Worm (Caenorhabditis elegans) whole organism, L4 larva: Measurements from ENCODE around the gene mrt-2.
A peak's percentile ranks its signal among the peaks of the same experiment; 100 is the strongest.

Source experiments
- F37D6.2 ChIP-seq: sonication (generic microtip); optimal IDR thresholded peaks from 2 replicates; lab custom pipeline; 2016; ENCODE audit warnings: mild to moderate bottlenecking, missing genetic modification characterization, missing compliant biosample characterization
- T26A8.4 ChIP-seq: fragments of 200-800 bp; sonication (Bioruptor generic); IDR thresholded peaks from 2 replicates; pipeline ENCODE4 v1.3.6; 2022; ENCODE audit warnings: missing genetic modification characterization, missing compliant biosample characterization
- ZK337.2 ChIP-seq: fragments of 200-800 bp; sonication (Bioruptor generic); IDR thresholded peaks from 2 replicates; pipeline ENCODE4 v1.3.6; 2022; ENCODE audit warnings: missing genetic modification reagents, missing genetic modification characterization, missing compliant biosample characterization
- arid-1 ChIP-seq: fragments of 200-800 bp; sonication (Bioruptor generic); conservative IDR thresholded peaks from 2 replicates; pipeline ENCODE4 v1.3.6; 2022; ENCODE audit warnings: missing genetic modification reagents, missing genetic modification characterization, missing compliant biosample characterization
- attf-4 ChIP-seq: sonication (generic microtip); optimal IDR thresholded peaks from 3 replicates; lab custom pipeline; 2017; ENCODE audit warnings: missing biosample characterization, missing genetic modification characterization
- ceh-20 ChIP-seq: fragments of 200-800 bp; sonication (Bioruptor generic); IDR thresholded peaks from 2 replicates; pipeline ENCODE4 v1.3.6; 2022; ENCODE audit warnings: missing genetic modification reagents, missing genetic modification characterization, missing compliant biosample characterization
- ceh-44 ChIP-seq: fragments of 200-800 bp; sonication (Bioruptor generic); IDR thresholded peaks from 2 replicates; pipeline ENCODE4 v1.3.6; 2022; ENCODE audit warnings: missing genetic modification reagents, missing genetic modification characterization, missing compliant biosample characterization
- daf-12 ChIP-seq: fragments of 150-350 bp; optimal IDR thresholded peaks from 2 replicates; lab custom pipeline; 2014; ENCODE audit warnings: missing biosample characterization, missing genetic modification reagents, missing genetic modification characterization
- daf-16 ChIP-seq, 3 experiments: sonication (generic microtip); optimal IDR thresholded peaks; 2 replicates each; lab custom pipeline; 2016 to 2017; ENCODE audit warnings: missing genetic modification characterization in 3 of 3, missing genetic modification reagents in 3 of 3, mild to moderate bottlenecking in 2 of 3, missing compliant biosample characterization in 2 of 3, missing biosample characterization in 1 of 3, moderate library complexity in 1 of 3
- dmd-6 ChIP-seq: fragments of 200-800 bp; sonication (Bioruptor generic); IDR thresholded peaks from 2 replicates; pipeline ENCODE4 v1.3.6; 2022; ENCODE audit warnings: missing genetic modification reagents, missing genetic modification characterization, missing compliant biosample characterization
- dmd-9 ChIP-seq: fragments of 200-800 bp; sonication (Bioruptor generic); IDR thresholded peaks from 2 replicates; pipeline ENCODE4 v1.3.6; 2022; ENCODE audit warnings: missing genetic modification reagents, missing genetic modification characterization, missing compliant biosample characterization
- dpl-1 ChIP-seq: fragments of 150-350 bp; optimal IDR thresholded peaks from 2 replicates; lab custom pipeline; 2014; ENCODE audit warnings: missing biosample characterization, missing genetic modification reagents, missing genetic modification characterization
- duxl-1 ChIP-seq: sonication (generic microtip); optimal IDR thresholded peaks from 2 replicates; lab custom pipeline; 2016; ENCODE audit warnings: mild to moderate bottlenecking, missing genetic modification characterization, moderate library complexity, missing compliant biosample characterization; ENCODE audit not compliant: poor library complexity
- dve-1 ChIP-seq: sonication (generic microtip); optimal IDR thresholded peaks from 2 replicates; lab custom pipeline; 2017; ENCODE audit warnings: antibody characterized with exemption, mild to moderate bottlenecking, missing genetic modification characterization, missing compliant biosample characterization; ENCODE audit not compliant: insufficient read depth
- hif-1 ChIP-seq, 2 experiments: sonication (generic microtip); optimal IDR thresholded peaks; 2 replicates each; lab custom pipeline; 2016 to 2017; ENCODE audit warnings: missing compliant biosample characterization in 2 of 2, missing genetic modification characterization in 2 of 2, missing genetic modification reagents in 2 of 2, missing genotype in 2 of 2, mild to moderate bottlenecking in 1 of 2
- hlh-30 ChIP-seq: sonication (generic microtip); optimal IDR thresholded peaks from 2 replicates; lab custom pipeline; 2017; ENCODE audit warnings: antibody characterized with exemption, mild to moderate bottlenecking, missing genetic modification characterization, missing compliant biosample characterization; ENCODE audit not compliant: insufficient read depth
- lin-1 ChIP-seq: fragments of 200-800 bp; sonication (Bioruptor generic); IDR thresholded peaks from 2 replicates; pipeline ENCODE4 v1.3.6; 2022; ENCODE audit warnings: missing genetic modification reagents, missing genetic modification characterization, missing compliant biosample characterization
- lin-13 ChIP-seq: fragments of 150-350 bp; optimal IDR thresholded peaks from 2 replicates; lab custom pipeline; 2014; ENCODE audit warnings: missing biosample characterization, missing genetic modification reagents, missing genetic modification characterization
- lin-15B ChIP-seq: fragments of 150-350 bp; sonication (generic microtip); optimal IDR thresholded peaks from 3 replicates; lab custom pipeline; 2014; ENCODE audit warnings: missing biosample characterization, missing genetic modification characterization
- lin-29 ChIP-seq: fragments of 200-800 bp; sonication (Bioruptor generic); IDR thresholded peaks from 2 replicates; pipeline ENCODE4 v1.3.6; 2022; ENCODE audit warnings: missing genetic modification reagents, missing genetic modification characterization, missing compliant biosample characterization
- lin-38 ChIP-seq: fragments of 200-800 bp; sonication (Bioruptor generic); IDR thresholded peaks from 2 replicates; pipeline ENCODE4 v1.3.6; 2022; ENCODE audit warnings: missing genetic modification reagents, missing genetic modification characterization, missing compliant biosample characterization
- lsy-2 ChIP-seq, 2 experiments: fragments of 150-350 bp in 1 of 2; sonication (generic microtip) in 1 of 2; optimal IDR thresholded peaks; 2 replicates each; lab custom pipeline; 2014 to 2017; ENCODE audit warnings: missing biosample characterization in 2 of 2, missing genetic modification characterization in 2 of 2
- mep-1 ChIP-seq: fragments of 150-350 bp; sonication (generic microtip); optimal IDR thresholded peaks from 3 replicates; lab custom pipeline; 2014; ENCODE audit warnings: missing biosample characterization, missing genetic modification characterization
- mes-2 ChIP-seq: sonication (generic microtip); optimal IDR thresholded peaks from 2 replicates; lab custom pipeline; 2016; ENCODE audit warnings: missing genotype, mild to moderate bottlenecking, missing genetic modification characterization, missing compliant biosample characterization; ENCODE audit not compliant: poor library complexity, severe bottlenecking
- nhr-10 ChIP-seq: fragments of 150-350 bp; optimal IDR thresholded peaks from 2 replicates; lab custom pipeline; 2014; ENCODE audit warnings: missing biosample characterization, missing genetic modification characterization
- nhr-102 ChIP-seq: sonication (generic microtip); optimal IDR thresholded peaks from 2 replicates; lab custom pipeline; 2016; ENCODE audit warnings: mild to moderate bottlenecking, missing genetic modification characterization, moderate library complexity, missing compliant biosample characterization
- nhr-25 ChIP-seq: sonication (generic microtip); optimal IDR thresholded peaks from 2 replicates; lab custom pipeline; 2017; ENCODE audit warnings: missing genetic modification characterization, mild to moderate bottlenecking, missing compliant biosample characterization, antibody characterized with exemption, moderate library complexity, borderline replicate concordance; ENCODE audit not compliant: insufficient read depth
- nhr-28 ChIP-seq: fragments of 150-350 bp; optimal IDR thresholded peaks from 2 replicates; lab custom pipeline; 2014; ENCODE audit warnings: missing biosample characterization, missing genetic modification characterization
- nhr-48 ChIP-seq: sonication (generic microtip); optimal IDR thresholded peaks from 2 replicates; lab custom pipeline; 2016; ENCODE audit warnings: mild to moderate bottlenecking, missing genetic modification characterization, missing compliant biosample characterization
- nhr-6 ChIP-seq: fragments of 150-350 bp; optimal IDR thresholded peaks from 2 replicates; lab custom pipeline; 2014; ENCODE audit warnings: missing biosample characterization, missing genetic modification characterization
- pha-4 ChIP-seq, 2 experiments: fragments of 150-350 bp in 1 of 2; fragments of 200-800 bp in 1 of 2; sonication (Bioruptor generic) in 1 of 2; IDR thresholded peaks in 1 of 2; optimal IDR thresholded peaks in 1 of 2; 2 replicates each; pipeline versions ENCODE4 v1.3.6 to Lab custom; 2014 to 2022; ENCODE audit warnings: missing genetic modification characterization in 2 of 2, missing genetic modification reagents in 2 of 2, missing biosample characterization in 1 of 2, missing compliant biosample characterization in 1 of 2
- rbr-2 ChIP-seq: sonication (generic microtip); optimal IDR thresholded peaks from 2 replicates; lab custom pipeline; 2016; ENCODE audit warnings: missing genotype, missing genetic modification characterization, missing compliant biosample characterization
- sdz-12 ChIP-seq: fragments of 200-800 bp; sonication (Bioruptor generic); optimal IDR thresholded peaks from 2 replicates; lab custom pipeline; 2018; ENCODE audit warnings: mild to moderate bottlenecking, missing genetic modification characterization, missing compliant biosample characterization
- set-16 ChIP-seq: fragments of 200-800 bp; sonication (Bioruptor generic); IDR thresholded peaks from 2 replicates; pipeline ENCODE4 v1.3.6; 2022; ENCODE audit warnings: missing genetic modification reagents, missing genetic modification characterization, missing compliant biosample characterization
- spr-1 ChIP-seq: sonication (generic microtip); optimal IDR thresholded peaks from 2 replicates; lab custom pipeline; 2016; ENCODE audit warnings: mild to moderate bottlenecking, missing genetic modification characterization, missing compliant biosample characterization
- unc-130 ChIP-seq: sonication (generic microtip); optimal IDR thresholded peaks from 2 replicates; lab custom pipeline; 2016; ENCODE audit warnings: missing genetic modification reagents, missing genetic modification characterization, missing compliant biosample characterization
- unc-39 ChIP-seq: sonication (generic microtip); optimal IDR thresholded peaks from 2 replicates; lab custom pipeline; 2017; ENCODE audit warnings: missing biosample characterization, missing genetic modification characterization
- zag-1 ChIP-seq: fragments of 150-350 bp; optimal IDR thresholded peaks from 2 replicates; lab custom pipeline; 2014; ENCODE audit warnings: missing biosample characterization, missing genetic modification characterization
- zfp-2 ChIP-seq: sonication (generic microtip); optimal IDR thresholded peaks from 2 replicates; lab custom pipeline; 2016; ENCODE audit warnings: mild to moderate bottlenecking, missing genetic modification characterization, missing compliant biosample characterization
- ztf-7 ChIP-seq: fragments of 150-350 bp; optimal IDR thresholded peaks from 2 replicates; lab custom pipeline; 2014; ENCODE audit warnings: missing biosample characterization, missing genetic modification characterization

The mrt-2 gene

DNA sequence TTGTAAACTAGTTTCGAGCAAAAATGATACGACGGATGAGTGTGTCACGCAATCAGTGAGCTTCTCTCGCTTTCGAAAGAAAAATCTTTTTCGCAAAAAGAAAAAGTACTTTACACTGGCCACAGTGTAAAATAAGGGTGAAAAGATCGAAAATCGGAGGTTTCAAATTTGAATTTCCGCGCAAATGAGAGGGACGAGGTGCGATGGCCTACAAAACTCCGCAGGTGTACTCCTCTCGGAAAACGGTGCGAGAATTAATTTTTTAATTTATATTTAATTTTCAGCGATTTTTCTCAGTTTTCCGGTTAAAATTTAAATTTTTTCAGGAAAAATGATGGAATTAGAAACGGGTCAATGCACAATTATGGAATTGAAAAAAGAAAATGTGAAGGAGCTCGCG is at the start of gene mrt-2:
mrt-2 (plus strand) TSS at position 49 of the 400 bp plus-strand sequence.
- TF ChIP-seq unc-130 (peak; percentile 75), arid-1 (GFP tag; lab: Robert Waterston, UW) (0 out of 2 replicates have a peak, but pooled peaks have one; percentile 23), nhr-28 (tag; lab: Kevin White, UChicago) (peak; percentile 24), dmd-9 (GFP tag; lab: Robert Waterston, UW) (0 out of 2 replicates have a peak, but pooled peaks have one; percentile 39), lsy-2 (tag; optimal IDR thresholded peaks at IDR 0.05; lab: Kevin White, UChicago) (peak in 1 of 2 experiments; percentile 83), daf-12 (no peak), nhr-25 (tag; lab: Kevin White, UChicago) (peak; percentile 16), set-16 (no peak), unc-39 (tag; lab: Kevin White, UChicago) (no peak), rbr-2 (tag; lab: Kevin White, UChicago) (peak; percentile 48), lin-15B (tag; lab: Kevin White, UChicago) (no peak), ceh-44 (GFP tag; lab: Robert Waterston, UW) (0 out of 2 replicates have a peak, but pooled peaks have one; percentile 2), duxl-1 (tag; lab: Kevin White, UChicago) (peak; percentile 47), sdz-12 (GFP tag; lab: Kevin White, UChicago) (peak; percentile 4), T26A8.4 (0 out of 2 replicates have a peak, but pooled peaks have one; percentile 48), zag-1 (no peak), lin-1 (0 out of 2 replicates have a peak, but pooled peaks have one; percentile 18), attf-4 (no peak), lin-38 (GFP tag; lab: Robert Waterston, UW) (peak; percentile 70), zfp-2 (tag; lab: Kevin White, UChicago) (no peak), lin-13 (peak; percentile 45), hlh-30 (tag; lab: Kevin White, UChicago) (peak; percentile 44), pha-4 (GFP tag; IDR thresholded peaks at IDR 0.05; lab: Robert Waterston, UW) (0 out of 2 replicates have a peak, but pooled peaks have one; percentile 60), pha-4 (tag; optimal IDR thresholded peaks at IDR 0.05; lab: Kevin White, UChicago) (peak; percentile 16), mep-1 (tag; lab: Kevin White, UChicago) (peak; percentile 76), F37D6.2 (peak; percentile 14), ztf-7 (peak; percentile 16), dve-1 (tag; lab: Kevin White, UChicago) (peak; percentile 64), nhr-10 (tag; lab: Kevin White, UChicago) (no peak), spr-1 (tag; lab: Kevin White, UChicago) (peak; percentile 27), ceh-20 (GFP tag; lab: Robert Waterston, UW) (0 out of 2 replicates have a peak, but pooled peaks have one; percentile 17), nhr-6 (peak; percentile 70), mes-2 (tag; lab: Kevin White, UChicago) (peak; percentile 99), dpl-1 (peak; percentile 97), hif-1 (tag; optimal IDR thresholded peaks at IDR 0.05; lab: Kevin White, UChicago) (peak in 1 of 2 experiments; percentile 93), daf-16 (GFP tag; optimal IDR thresholded peaks at IDR 0.05; lab: Kevin White, UChicago) (no peak), daf-16 (tag; optimal IDR thresholded peaks at IDR 0.05; lab: Kevin White, UChicago) (peak; percentile 47), nhr-102 (peak; percentile 49), lin-29 (GFP tag; lab: Robert Waterston, UW) (no peak), ZK337.2 (GFP tag; lab: Robert Waterston, UW) (peak; percentile 90), dmd-6 (GFP tag; lab: Robert Waterston, UW) (peak; percentile 46), nhr-48 (tag; lab: Kevin White, UChicago) (no peak)
